Worm (Caenorhabditis elegans) whole organism, young adult: Measurements from ENCODE around the gene W02A2.12.

Experiments
- B0019.2 ChIP-seq: fragments of 200-800 bp; sonication (Bioruptor generic); conservative IDR thresholded peaks from 2 replicates; pipeline ENCODE4 v1.3.6; 2022; ENCODE audit warnings: missing genetic modification reagents, missing genetic modification characterization, missing compliant biosample characterization
- B0261.1 ChIP-seq: sonication (generic microtip); optimal IDR thresholded peaks from 2 replicates; lab custom pipeline; 2016; ENCODE audit warnings: mild to moderate bottlenecking, missing genetic modification characterization, moderate library complexity, missing compliant biosample characterization
- C06A6.2 ChIP-seq: fragments of 200-800 bp; sonication (Bioruptor generic); conservative IDR thresholded peaks from 2 replicates; pipeline ENCODE4 v1.3.6; 2022; ENCODE audit warnings: missing genetic modification characterization, missing compliant biosample characterization
- F23B12.7 ChIP-seq: sonication (generic microtip); optimal IDR thresholded peaks from 2 replicates; lab custom pipeline; 2017; ENCODE audit warnings: missing genetic modification characterization, mild to moderate bottlenecking, missing compliant biosample characterization, antibody characterized with exemption, moderate library complexity; ENCODE audit not compliant: insufficient read depth
- F55B11.4 ChIP-seq: sonication (generic microtip); optimal IDR thresholded peaks from 2 replicates; lab custom pipeline; 2016; ENCODE audit warnings: missing compliant biosample characterization, missing genetic modification characterization, borderline replicate concordance; ENCODE audit not compliant: insufficient read depth
- F57A8.1 ChIP-seq: fragments of 200-800 bp; sonication (Bioruptor generic); optimal IDR thresholded peaks from 2 replicates; lab custom pipeline; 2018; ENCODE audit warnings: mild to moderate bottlenecking, missing genetic modification characterization, moderate library complexity, missing compliant biosample characterization
- K11D2.4 ChIP-seq: fragments of 200-800 bp; sonication (Bioruptor generic); IDR thresholded peaks from 2 replicates; pipeline ENCODE4 v1.3.6; 2022; ENCODE audit warnings: missing genetic modification reagents, missing genetic modification characterization, missing compliant biosample characterization
- Y53F4B.3 ChIP-seq: fragments of 200-800 bp; sonication (Bioruptor generic); IDR thresholded peaks from 2 replicates; pipeline ENCODE4 v1.3.6; 2022; ENCODE audit warnings: missing genetic modification reagents, missing genetic modification characterization, missing compliant biosample characterization
- Y67H2A.10 ChIP-seq: fragments of 200-800 bp; sonication (Bioruptor generic); conservative IDR thresholded peaks from 2 replicates; pipeline ENCODE4 v1.3.6; 2022; ENCODE audit warnings: missing genetic modification reagents, missing genetic modification characterization, missing compliant biosample characterization
- Y95B8A.8 ChIP-seq: fragments of 200-800 bp; sonication (Bioruptor generic); IDR thresholded peaks from 2 replicates; pipeline ENCODE4 v1.3.6; 2022; ENCODE audit warnings: missing genetic modification reagents, missing genetic modification characterization, missing compliant biosample characterization
- atf-7 ChIP-seq: sonication (generic microtip); optimal IDR thresholded peaks from 2 replicates; lab custom pipeline; 2017; ENCODE audit warnings: mild to moderate bottlenecking, missing genetic modification characterization, missing compliant biosample characterization
- athp-1 ChIP-seq: sonication (generic microtip); optimal IDR thresholded peaks from 2 replicates; lab custom pipeline; 2017; ENCODE audit warnings: mild to moderate bottlenecking, missing genetic modification characterization, missing compliant biosample characterization
- ccch-3 ChIP-seq: fragments of 200-800 bp; sonication (Bioruptor generic); optimal IDR thresholded peaks from 2 replicates; lab custom pipeline; 2018; ENCODE audit warnings: mild to moderate bottlenecking, missing genetic modification characterization, missing compliant biosample characterization
- ceh-91 ChIP-seq: fragments of 200-800 bp; sonication (Bioruptor generic); IDR thresholded peaks from 2 replicates; pipeline ENCODE4 v1.3.6; 2022; ENCODE audit warnings: missing genetic modification reagents, missing genetic modification characterization, missing compliant biosample characterization
- dox-1 ChIP-seq: fragments of 200-800 bp; sonication (Bioruptor generic); IDR thresholded peaks from 2 replicates; pipeline ENCODE4 v1.3.6; 2022; ENCODE audit warnings: missing genetic modification reagents, missing genetic modification characterization, missing compliant biosample characterization
- dpff-1 ChIP-seq: sonication (generic microtip); optimal IDR thresholded peaks from 2 replicates; lab custom pipeline; 2017; ENCODE audit warnings: mild to moderate bottlenecking, missing genetic modification characterization, missing compliant biosample characterization
- efl-1 ChIP-seq: fragments of 150-350 bp; optimal IDR thresholded peaks from 2 replicates; lab custom pipeline; 2014; ENCODE audit warnings: missing biosample characterization, missing genetic modification reagents, missing genetic modification characterization
- egl-44 ChIP-seq: fragments of 200-800 bp; sonication (Bioruptor generic); IDR thresholded peaks from 2 replicates; pipeline ENCODE4 v1.3.6; 2022; ENCODE audit warnings: missing genetic modification reagents, missing genetic modification characterization, missing compliant biosample characterization
- ets-4 ChIP-seq: fragments of 200-800 bp; sonication (Bioruptor generic); optimal IDR thresholded peaks from 2 replicates; lab custom pipeline; 2018; ENCODE audit warnings: mild to moderate bottlenecking, missing genetic modification characterization, missing compliant biosample characterization
- fkh-3 ChIP-seq: sonication (generic microtip); optimal IDR thresholded peaks from 2 replicates; lab custom pipeline; 2016; ENCODE audit warnings: mild to moderate bottlenecking, missing genetic modification characterization, missing compliant biosample characterization
- gei-17 ChIP-seq: fragments of 200-800 bp; sonication (Bioruptor generic); optimal IDR thresholded peaks from 2 replicates; lab custom pipeline; 2018; ENCODE audit warnings: mild to moderate bottlenecking, missing genetic modification characterization, missing compliant biosample characterization
- hlh-12 ChIP-seq: sonication (generic microtip); optimal IDR thresholded peaks from 2 replicates; lab custom pipeline; 2016; ENCODE audit warnings: missing genetic modification characterization, missing compliant biosample characterization
- hmg-1.2 ChIP-seq: fragments of 200-800 bp; sonication (Bioruptor generic); IDR thresholded peaks from 2 replicates; pipeline ENCODE4 v1.3.6; 2022; ENCODE audit warnings: missing genetic modification reagents, missing genetic modification characterization, missing compliant biosample characterization
- hmg-20 ChIP-seq: fragments of 200-800 bp; sonication (Bioruptor generic); IDR thresholded peaks from 2 replicates; pipeline ENCODE4 v1.3.6; 2022; ENCODE audit warnings: missing genetic modification reagents, missing genetic modification characterization, missing compliant biosample characterization
- lag-1 ChIP-seq: fragments of 200-800 bp; sonication (Bioruptor generic); IDR thresholded peaks from 2 replicates; pipeline ENCODE4 v1.3.6; 2022; ENCODE audit warnings: missing genetic modification reagents, missing genetic modification characterization, missing compliant biosample characterization
- lin-40 ChIP-seq: sonication (generic microtip); optimal IDR thresholded peaks from 2 replicates; lab custom pipeline; 2016; ENCODE audit warnings: missing genetic modification characterization, mild to moderate bottlenecking, missing compliant biosample characterization, missing genotype, missing genetic modification reagents
- madf-6 ChIP-seq: fragments of 200-800 bp; sonication (Bioruptor generic); IDR thresholded peaks from 2 replicates; pipeline ENCODE4 v1.3.6; 2022; ENCODE audit warnings: missing genetic modification reagents, missing genetic modification characterization, missing compliant biosample characterization
- mel-28 ChIP-seq: sonication (generic microtip); optimal IDR thresholded peaks from 2 replicates; lab custom pipeline; 2016; ENCODE audit warnings: borderline replicate concordance, mild to moderate bottlenecking, missing genetic modification characterization, missing compliant biosample characterization
- nfya-2 ChIP-seq: fragments of 200-800 bp; sonication (Bioruptor generic); IDR thresholded peaks from 2 replicates; pipeline ENCODE4 v1.3.6; 2022; ENCODE audit warnings: missing genetic modification reagents, missing genetic modification characterization, missing compliant biosample characterization
- nfyb-1 ChIP-seq: fragments of 200-800 bp; sonication (Bioruptor generic); IDR thresholded peaks from 2 replicates; pipeline ENCODE4 v1.3.6; 2022; ENCODE audit warnings: missing genetic modification reagents, missing genetic modification characterization, missing compliant biosample characterization
- nhr-80 ChIP-seq: sonication (generic microtip); optimal IDR thresholded peaks from 2 replicates; lab custom pipeline; 2016; ENCODE audit warnings: missing genetic modification characterization, missing compliant biosample characterization
- nhr-90 ChIP-seq: sonication (generic microtip); optimal IDR thresholded peaks from 2 replicates; lab custom pipeline; 2016; ENCODE audit warnings: missing genotype, mild to moderate bottlenecking, missing genetic modification characterization, missing compliant biosample characterization
- rcor-1 ChIP-seq: fragments of 200-800 bp; sonication (Bioruptor generic); IDR thresholded peaks from 2 replicates; pipeline ENCODE4 v1.3.6; 2022; ENCODE audit warnings: missing genetic modification reagents, missing genetic modification characterization, missing compliant biosample characterization
- sptf-2 ChIP-seq: fragments of 200-800 bp; sonication (Bioruptor generic); optimal IDR thresholded peaks from 2 replicates; lab custom pipeline; 2018; ENCODE audit warnings: mild to moderate bottlenecking, missing genetic modification characterization, missing compliant biosample characterization
- tbp1 ChIP-seq: fragments of 200-800 bp; sonication (Bioruptor generic); optimal IDR thresholded peaks from 2 replicates; lab custom pipeline; 2018; ENCODE audit warnings: mild to moderate bottlenecking, missing genetic modification characterization, missing compliant biosample characterization
- tbx-9 ChIP-seq: sonication (generic microtip); optimal IDR thresholded peaks from 2 replicates; lab custom pipeline; 2016; ENCODE audit warnings: borderline replicate concordance, missing genetic modification characterization, inconsistent platforms, missing compliant biosample characterization
- unc-130 ChIP-seq: sonication (generic microtip); optimal IDR thresholded peaks from 2 replicates; lab custom pipeline; 2016; ENCODE audit warnings: missing genetic modification reagents, missing genetic modification characterization, missing compliant biosample characterization
- unc-62 ChIP-seq: fragments of 150-350 bp; optimal IDR thresholded peaks from 2 replicates; lab custom pipeline; 2014; ENCODE audit warnings: missing biosample characterization, missing genetic modification reagents, missing genetic modification characterization
- zim-3 ChIP-seq: sonication (generic microtip); optimal IDR thresholded peaks from 2 replicates; lab custom pipeline; 2017; ENCODE audit warnings: mild to moderate bottlenecking, missing genetic modification characterization, moderate library complexity, missing compliant biosample characterization
- ztf-18 ChIP-seq: sonication (generic microtip); optimal IDR thresholded peaks from 2 replicates; lab custom pipeline; 2016; ENCODE audit warnings: missing genotype, mild to moderate bottlenecking, missing genetic modification characterization, missing compliant biosample characterization
- ztf-26 ChIP-seq: sonication (generic microtip); optimal IDR thresholded peaks from 2 replicates; lab custom pipeline; 2017; ENCODE audit warnings: missing genetic modification characterization, missing compliant biosample characterization

The W02A2.12 gene

DNA sequence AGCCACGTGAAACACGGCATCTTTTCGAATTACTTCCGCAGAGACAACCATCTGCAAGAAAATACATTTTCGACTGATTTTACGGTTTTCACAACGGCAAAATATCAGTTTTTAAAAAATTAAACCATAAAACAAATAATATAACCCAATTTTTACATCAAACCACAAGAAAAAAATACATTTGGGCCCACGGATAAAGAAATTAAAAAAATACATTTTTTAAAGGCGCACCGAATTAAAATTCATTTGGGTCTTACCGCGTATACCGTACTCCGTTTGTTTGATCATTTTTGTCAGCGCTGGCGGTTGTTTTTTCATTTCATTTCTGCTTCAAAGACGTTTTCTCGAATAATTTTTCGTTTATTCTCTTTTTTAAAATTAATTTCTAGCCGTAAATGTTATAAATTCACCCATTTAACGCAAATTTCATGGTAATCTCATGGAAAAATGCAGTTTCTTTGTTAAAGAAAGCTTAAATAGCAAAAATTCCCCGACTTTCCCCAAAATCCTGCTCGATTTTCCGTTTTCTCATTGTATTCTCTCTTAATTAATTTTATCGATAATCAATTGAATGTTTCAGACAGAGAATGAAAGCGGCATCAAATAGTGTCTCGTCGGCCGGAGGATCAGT lies 4.6 kb upstream of the W02A2.12 start, which contains the start of the genes rec-8 and mex-5 (continued):
- TF ChIP-seq B0019.2 (GFP tag; lab: Robert Waterston, UW) (peak; percentile 84), K11D2.4 (GFP tag; lab: Robert Waterston, UW) (no peak), nhr-80 (tag; lab: Kevin White, UChicago) (no peak), ccch-3 (GFP tag; lab: Kevin White, UChicago) (no peak), F55B11.4 (tag; lab: Kevin White, UChicago) (no peak), tbp1 (GFP tag; lab: Kevin White, UChicago) (peak; percentile 53), rcor-1 (GFP tag; lab: Robert Waterston, UW) (peak; percentile 28; the same call in 1 of the 2 replicates), madf-6 (GFP tag; lab: Robert Waterston, UW) (peak; percentile 98), efl-1 (peak; percentile 98)

DNA sequence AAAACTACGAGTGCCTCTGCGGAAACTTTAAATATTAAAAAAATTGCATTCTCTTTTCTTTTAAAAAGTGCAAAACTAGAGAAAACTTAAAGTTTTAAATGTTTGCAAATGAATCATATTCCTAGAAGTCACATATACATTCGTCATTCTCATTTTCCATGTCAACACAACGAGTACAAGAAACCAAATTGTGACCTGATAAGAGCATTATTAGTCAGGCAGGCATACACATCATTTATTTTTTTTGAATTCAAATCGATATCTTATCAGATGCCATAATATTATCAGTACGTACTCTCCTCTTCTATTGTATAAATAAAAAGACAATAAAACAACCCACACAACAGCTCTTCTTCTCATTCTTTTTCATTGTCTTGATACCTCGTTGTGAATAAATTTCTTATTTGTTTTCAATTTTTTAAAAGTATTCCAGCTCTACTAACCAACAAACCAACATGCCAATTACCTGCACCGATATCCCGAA lies 1.4 kb downstream of the W02A2.12 start, which contains the start of gene W02A2.9:
Gene W02A2.9, plus strand, starts transcription at position 434 of the 484 bp plus-strand sequence.
- TF ChIP-seq nfyb-1 (peak; percentile 48; the same call in 1 of the 2 replicates), ets-4 (GFP tag; lab: Kevin White, UChicago) (no peak), ceh-91 (GFP tag; lab: Robert Waterston, UW) (no peak), fkh-3 (no peak), nhr-80 (tag; lab: Kevin White, UChicago) (peak; percentile 59), Y53F4B.3 (GFP tag; lab: Robert Waterston, UW) (no peak)
- TF ChIP-seq, all 124 proteins: peak for 2

DNA sequence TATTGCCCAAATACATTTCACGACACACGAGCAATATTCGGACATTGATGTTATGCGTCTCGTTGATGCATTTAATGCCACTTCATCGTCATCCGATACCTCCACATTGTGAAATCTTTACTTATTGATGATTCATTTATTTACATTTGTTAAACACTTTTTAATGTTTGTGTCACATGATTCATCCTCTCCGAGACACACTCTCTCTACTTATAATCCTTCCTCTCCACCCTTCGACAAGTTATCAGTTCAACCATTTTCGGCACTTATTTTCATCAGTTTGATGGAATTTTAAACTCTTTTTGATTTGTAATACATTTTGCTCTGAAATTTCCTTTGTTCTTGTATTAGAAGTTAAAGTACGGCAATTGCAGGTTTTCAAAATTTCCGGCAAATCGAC lies 2.6 kb downstream of the W02A2.12 start:
- peak; percentile 12 for TF ChIP-seq nhr-80 (tag; lab: Kevin White, UChicago)
- no peak for TF ChIP-seq fkh-3
- no peak for TF ChIP-seq hmg-1.2
- no peak for TF ChIP-seq ztf-26 (tag; lab: Kevin White, UChicago)

DNA sequence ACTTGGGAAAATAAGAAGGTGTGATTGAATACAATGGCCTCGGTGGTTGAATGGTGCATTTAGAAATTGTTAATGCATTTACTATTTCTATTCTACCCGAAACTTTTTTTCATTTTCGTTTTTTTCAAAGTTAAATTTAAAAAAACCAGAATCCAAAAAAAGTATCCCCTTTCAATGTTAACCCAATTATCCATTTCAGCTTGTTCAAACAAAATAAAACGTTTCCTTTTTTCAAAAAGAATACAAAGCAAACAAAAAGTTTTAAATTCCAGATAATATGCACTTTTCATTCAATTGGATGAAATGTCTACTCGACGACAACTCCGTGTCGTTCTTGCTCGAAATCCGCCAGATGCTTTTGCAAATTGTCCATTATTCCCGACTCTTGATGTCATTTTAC lies 6.1 kb downstream of the W02A2.12 start, which contains the start of gene W02A2.5:
Gene W02A2.5, plus strand, starts transcription at position 301 of the 400 bp plus-strand sequence.
- no peak for TF ChIP-seq nhr-80 (tag; lab: Kevin White, UChicago)
- TF ChIP-seq dpff-1 (tag; lab: Kevin White, UChicago), result no peak
- TF ChIP-seq sptf-2, result no peak
- no peak for TF ChIP-seq madf-6 (GFP tag; lab: Robert Waterston, UW)
- TF ChIP-seq zim-3 (tag; lab: Kevin White, UChicago), result no peak
- TF ChIP-seq Y95B8A.8, result no peak
- TF ChIP-seq tbx-9, result no peak
- TF ChIP-seq unc-62, result no peak
- TF ChIP-seq unc-130 (GFP tag; lab: Kevin White, UChicago), result no peak

DNA sequence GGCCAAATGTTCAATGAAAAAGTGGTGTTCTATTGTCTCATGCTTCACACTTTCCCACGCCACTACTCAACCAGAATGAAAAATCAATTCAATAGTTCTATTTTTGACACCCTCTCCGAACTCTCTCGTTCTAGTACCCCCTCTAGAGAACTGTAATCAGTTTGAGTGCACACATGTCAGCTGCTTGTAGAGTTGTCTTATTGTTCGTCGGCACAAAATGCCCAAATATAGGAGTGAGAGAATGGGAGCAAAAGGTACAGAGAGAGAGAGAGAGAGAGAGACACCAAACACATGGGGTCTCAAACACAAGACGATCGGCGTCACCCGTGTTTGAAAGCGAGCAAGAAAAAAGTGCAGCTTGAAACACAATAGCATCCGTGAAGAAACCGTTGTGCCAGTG lies 14.3 kb downstream of the W02A2.12 start:
- no peak for TF ChIP-seq hlh-12 (tag; lab: Kevin White, UChicago)
- no peak for TF ChIP-seq Y67H2A.10 (GFP tag; lab: Robert Waterston, UW)
- TF ChIP-seq athp-1 (tag; lab: Kevin White, UChicago), result no peak
- 0 out of 2 replicates have a peak, but pooled peaks have one; percentile 41 for TF ChIP-seq dox-1 (GFP tag; lab: Robert Waterston, UW)
- TF ChIP-seq C06A6.2 (GFP tag; lab: Robert Waterston, UW), result no peak
- TF ChIP-seq unc-130 (GFP tag; lab: Kevin White, UChicago), result no peak
- TF ChIP-seq K11D2.4 (GFP tag; lab: Robert Waterston, UW), result no peak
- TF ChIP-seq F23B12.7 (tag; lab: Kevin White, UChicago), result no peak
- TF ChIP-seq mel-28 (tag; lab: Kevin White, UChicago), result no peak
- no peak for TF ChIP-seq lin-40 (tag; lab: Kevin White, UChicago)
- TF ChIP-seq egl-44 (GFP tag; lab: Robert Waterston, UW), result no peak
- no peak for TF ChIP-seq F57A8.1
- no peak for TF ChIP-seq ztf-18
- no peak for TF ChIP-seq F55B11.4 (tag; lab: Kevin White, UChicago)
- TF ChIP-seq hmg-20 (GFP tag; lab: Robert Waterston, UW), result no peak
- TF ChIP-seq nhr-90 (tag; lab: Kevin White, UChicago), result no peak
- no peak for TF ChIP-seq nfya-2 (GFP tag; lab: Robert Waterston, UW)
- no peak for TF ChIP-seq gei-17
- TF ChIP-seq lag-1 (GFP tag; lab: Robert Waterston, UW), result no peak
- TF ChIP-seq B0261.1, result no peak
- TF ChIP-seq atf-7 (tag; lab: Kevin White, UChicago), result peak; percentile 14
- TF ChIP-seq nhr-80 (tag; lab: Kevin White, UChicago), result peak; percentile 92
